Fruit fly (Drosophila melanogaster) whole organism, embryonic: ENCODE data around the gene dhd.

ENCODE experiments used
- Antp ChIP-seq: fragments of 200-800 bp; sonication (Bioruptor generic); optimal IDR thresholded peaks from 3 replicates; lab custom pipeline; 2016; ENCODE audit warnings: missing biosample characterization, missing genetic modification characterization
- CG10462 ChIP-seq: fragments of 200-800 bp; sonication (Bioruptor generic); optimal IDR thresholded peaks from 2 replicates; lab custom pipeline; 2016; ENCODE audit warnings: missing biosample characterization, missing genetic modification characterization
- CG10959 ChIP-seq: fragments of 200-800 bp; sonication (Bioruptor generic); IDR thresholded peaks from 2 replicates; pipeline ENCODE4 v1.3.6; 2022; ENCODE audit warnings: missing biosample characterization, missing genetic modification characterization
- CG11247 ChIP-seq: fragments of 200-800 bp; sonication (Bioruptor generic); IDR thresholded peaks from 2 replicates; pipeline ENCODE4 v1.3.6; 2022; ENCODE audit warnings: missing biosample characterization, missing genetic modification characterization
- CG12155 ChIP-seq: fragments of 200-800 bp; sonication (Bioruptor generic); optimal IDR thresholded peaks from 3 replicates; lab custom pipeline; 2016; ENCODE audit warnings: missing biosample characterization, missing genetic modification characterization
- CG1233 ChIP-seq: fragments of 200-800 bp; sonication (Bioruptor generic); optimal IDR thresholded peaks from 4 replicates; lab custom pipeline; 2018; ENCODE audit warnings: missing biosample characterization, mild to moderate bottlenecking, missing genetic modification characterization
- CG14050 ChIP-seq: fragments of 200-800 bp; sonication (Bioruptor generic); IDR thresholded peaks from 3 replicates; pipeline ENCODE4 v1.3.6; 2022; ENCODE audit warnings: missing biosample characterization, missing genetic modification characterization
- CG14441 ChIP-seq: fragments of 200-800 bp; sonication (Bioruptor generic); IDR thresholded peaks from 2 replicates; pipeline ENCODE4 v1.3.6; 2022; ENCODE audit warnings: missing biosample characterization, missing genetic modification characterization
- CG15269 ChIP-seq: fragments of 200-800 bp; sonication (Bioruptor generic); optimal IDR thresholded peaks from 2 replicates; lab custom pipeline; 2018; ENCODE audit warnings: missing biosample characterization, mild to moderate bottlenecking, missing genetic modification characterization, moderate library complexity
- CG1529 ChIP-seq: fragments of 200-800 bp; sonication (Bioruptor generic); optimal IDR thresholded peaks from 3 replicates; lab custom pipeline; 2018; ENCODE audit warnings: missing biosample characterization, missing genetic modification characterization
- CG15479 ChIP-seq: fragments of 200-800 bp; sonication (Bioruptor generic); optimal IDR thresholded peaks from 3 replicates; lab custom pipeline; 2019; ENCODE audit warnings: missing biosample characterization, mild to moderate bottlenecking, missing genetic modification characterization, moderate library complexity
- CG2712 ChIP-seq: fragments of 200-800 bp; optimal IDR thresholded peaks from 3 replicates; lab custom pipeline; 2019; ENCODE audit warnings: missing biosample characterization, mild to moderate bottlenecking, missing genetic modification characterization, moderate library complexity
- CG34422 ChIP-seq: fragments of 200-800 bp; sonication (Bioruptor generic); IDR thresholded peaks from 3 replicates; pipeline ENCODE4 v1.3.6; 2022; ENCODE audit warnings: missing biosample characterization, missing genetic modification characterization
- CG4404 ChIP-seq: fragments of 200-800 bp; sonication (Bioruptor generic); IDR thresholded peaks from 2 replicates; pipeline ENCODE4 v1.3.6; 2022; ENCODE audit warnings: missing biosample characterization, missing genetic modification characterization
- CG7987 ChIP-seq: fragments of 200-800 bp; sonication (Bioruptor generic); optimal IDR thresholded peaks from 2 replicates; lab custom pipeline; 2018; ENCODE audit warnings: missing biosample characterization, mild to moderate bottlenecking, missing genetic modification characterization, moderate library complexity
- CG9932 ChIP-seq: fragments of 200-800 bp; sonication (Bioruptor generic); IDR thresholded peaks from 2 replicates; pipeline ENCODE4 v1.3.6; 2022; ENCODE audit warnings: missing biosample characterization, missing genetic modification characterization
- Chrac-16 ChIP-seq: fragments of 200-800 bp; sonication (Bioruptor generic); optimal IDR thresholded peaks from 3 replicates; lab custom pipeline; 2016; ENCODE audit warnings: missing biosample characterization, missing genetic modification characterization
- Dbx ChIP-seq: fragments of 200-800 bp; sonication (Bioruptor generic); IDR thresholded peaks from 3 replicates; pipeline ENCODE4 v1.3.6; 2022; ENCODE audit warnings: missing biosample characterization, missing genetic modification characterization
- Gug ChIP-seq: fragments of 200-800 bp; sonication (Bioruptor generic); IDR thresholded peaks from 4 replicates; pipeline ENCODE4 v1.3.6; 2022; ENCODE audit warnings: missing biosample characterization, missing genetic modification characterization
- H15 ChIP-seq: fragments of 200-800 bp; sonication (Bioruptor generic); IDR thresholded peaks from 3 replicates; pipeline ENCODE4 v1.3.6; 2022; ENCODE audit warnings: missing biosample characterization, missing genetic modification characterization
- HLHmδ ChIP-seq: fragments of 200-800 bp; sonication (Bioruptor generic); optimal IDR thresholded peaks from 2 replicates; lab custom pipeline; 2018; ENCODE audit warnings: missing biosample characterization, mild to moderate bottlenecking, missing genetic modification characterization, moderate library complexity
- Hmr ChIP-seq: fragments of 200-800 bp; sonication (Bioruptor generic); optimal IDR thresholded peaks from 3 replicates; lab custom pipeline; 2017; ENCODE audit warnings: mild to moderate bottlenecking, missing biosample characterization, missing genetic modification reagents, missing genetic modification characterization
- Jarid2 ChIP-seq: fragments of 200-800 bp; sonication (Bioruptor generic); optimal IDR thresholded peaks from 3 replicates; lab custom pipeline; 2017; ENCODE audit warnings: mild to moderate bottlenecking, missing biosample characterization, missing genetic modification reagents, missing genetic modification characterization
- PHDP ChIP-seq: fragments of 200-800 bp; sonication (Bioruptor generic); optimal IDR thresholded peaks from 3 replicates; lab custom pipeline; 2018; ENCODE audit warnings: missing biosample characterization, mild to moderate bottlenecking, missing genetic modification characterization, moderate library complexity
- Ssrp ChIP-seq: fragments of 200-800 bp; sonication (Bioruptor generic); optimal IDR thresholded peaks from 2 replicates; lab custom pipeline; 2018; ENCODE audit warnings: missing biosample characterization, mild to moderate bottlenecking, missing genetic modification characterization, moderate library complexity
- Usf ChIP-seq: fragments of 200-800 bp; sonication (Bioruptor generic); optimal IDR thresholded peaks from 2 replicates; lab custom pipeline; 2017; ENCODE audit warnings: missing genotype, missing biosample characterization, missing genetic modification characterization
- ara ChIP-seq: fragments of 200-800 bp; sonication (Bioruptor generic); IDR thresholded peaks from 2 replicates; pipeline ENCODE4 v1.3.6; 2022; ENCODE audit warnings: missing biosample characterization, missing genetic modification characterization
- bigmax ChIP-seq: fragments of 200-800 bp; sonication (Bioruptor generic); optimal IDR thresholded peaks from 2 replicates; lab custom pipeline; 2018; ENCODE audit warnings: missing biosample characterization, mild to moderate bottlenecking, missing genetic modification characterization
- br ChIP-seq: fragments of >200 bp; optimal IDR thresholded peaks from 2 replicates; lab custom pipeline; 2017
- cas ChIP-seq: fragments of 200-800 bp; sonication (Bioruptor generic); IDR thresholded peaks from 2 replicates; pipeline ENCODE4 v1.3.6; 2022; ENCODE audit warnings: missing biosample characterization, missing genetic modification characterization
- cg ChIP-seq: fragments of 200-800 bp; sonication (Bioruptor generic); optimal IDR thresholded peaks from 3 replicates; lab custom pipeline; 2019; ENCODE audit warnings: missing biosample characterization, mild to moderate bottlenecking, missing genetic modification characterization, moderate library complexity
- chm ChIP-seq: fragments of 200-800 bp; sonication (Bioruptor generic); IDR thresholded peaks from 2 replicates; pipeline ENCODE4 v1.3.6; 2022; ENCODE audit warnings: missing biosample characterization, missing genetic modification characterization
- ci ChIP-seq: fragments of 200-800 bp; sonication (Bioruptor generic); IDR thresholded peaks from 3 replicates; pipeline ENCODE4 v1.3.6; 2022; ENCODE audit warnings: missing biosample characterization, missing genetic modification characterization
- dmrt99B ChIP-seq: fragments of 200-800 bp; sonication (Bioruptor generic); optimal IDR thresholded peaks from 2 replicates; lab custom pipeline; 2018; ENCODE audit warnings: missing biosample characterization, mild to moderate bottlenecking, missing genetic modification characterization, moderate library complexity
- ems ChIP-seq: fragments of 200-800 bp; sonication (Bioruptor generic); optimal IDR thresholded peaks from 3 replicates; lab custom pipeline; 2016; ENCODE audit warnings: missing biosample characterization, missing genetic modification characterization
- gce ChIP-seq: fragments of 200-800 bp; sonication (Bioruptor generic); IDR thresholded peaks from 3 replicates; pipeline ENCODE4 v1.3.6; 2022; ENCODE audit warnings: missing biosample characterization, missing genetic modification characterization
- gcm ChIP-seq: fragments of 200-800 bp; sonication (Bioruptor generic); optimal IDR thresholded peaks from 2 replicates; lab custom pipeline; 2019; ENCODE audit warnings: missing biosample characterization, mild to moderate bottlenecking, missing genetic modification characterization, moderate library complexity
- gem ChIP-seq: fragments of 200-800 bp; sonication (Bioruptor generic); optimal IDR thresholded peaks from 2 replicates; lab custom pipeline; 2019; ENCODE audit warnings: missing biosample characterization, mild to moderate bottlenecking, missing genetic modification characterization, moderate library complexity
- grn ChIP-seq: fragments of 200-800 bp; sonication (Bioruptor generic); optimal IDR thresholded peaks from 3 replicates; lab custom pipeline; 2017; ENCODE audit warnings: missing biosample characterization, missing genetic modification characterization
- kah ChIP-seq: fragments of 200-800 bp; sonication (Bioruptor generic); optimal IDR thresholded peaks from 2 replicates; lab custom pipeline; 2018; ENCODE audit warnings: missing biosample characterization, mild to moderate bottlenecking, missing genetic modification characterization
- lab ChIP-seq: fragments of 200-800 bp; sonication (Bioruptor generic); optimal IDR thresholded peaks from 3 replicates; lab custom pipeline; 2017; ENCODE audit warnings: missing biosample characterization, missing genetic modification characterization, mild to moderate bottlenecking, moderate library complexity, missing genetic modification reagents
- maf-S ChIP-seq: fragments of 200-800 bp; sonication (Bioruptor generic); optimal IDR thresholded peaks from 2 replicates; lab custom pipeline; 2016; ENCODE audit warnings: missing biosample characterization, missing genetic modification characterization
- nom ChIP-seq: fragments of 200-800 bp; sonication (Bioruptor generic); optimal IDR thresholded peaks from 2 replicates; lab custom pipeline; 2017; ENCODE audit warnings: missing biosample characterization, missing genetic modification characterization, mild to moderate bottlenecking, moderate library complexity, missing genetic modification reagents
- onecut ChIP-seq: fragments of 200-800 bp; sonication (Bioruptor generic); IDR thresholded peaks from 2 replicates; pipeline ENCODE4 v1.3.6; 2022; ENCODE audit warnings: missing biosample characterization, missing genetic modification characterization
- pb ChIP-seq: fragments of 200-800 bp; sonication (Bioruptor generic); optimal IDR thresholded peaks from 3 replicates; lab custom pipeline; 2016; ENCODE audit warnings: missing biosample characterization, missing genetic modification characterization
- shn ChIP-seq: fragments of 200-800 bp; sonication (Bioruptor generic); optimal IDR thresholded peaks from 3 replicates; lab custom pipeline; 2016; ENCODE audit warnings: missing biosample characterization, missing genetic modification characterization
- ssp ChIP-seq: fragments of 200-800 bp; sonication (Bioruptor generic); IDR thresholded peaks from 2 replicates; pipeline ENCODE4 v1.3.6; 2022; ENCODE audit warnings: missing biosample characterization, missing genetic modification characterization
- tgo ChIP-seq: fragments of 200-800 bp; sonication (Bioruptor generic); IDR thresholded peaks from 3 replicates; pipeline ENCODE4 v1.3.6; 2022; ENCODE audit warnings: missing biosample characterization, missing genetic modification characterization
- tup ChIP-seq: fragments of 200-800 bp; sonication (Bioruptor generic); optimal IDR thresholded peaks from 2 replicates; lab custom pipeline; 2016; ENCODE audit warnings: missing biosample characterization, mild to moderate bottlenecking, missing genetic modification characterization, moderate library complexity
- tx ChIP-seq: fragments of 200-800 bp; sonication (Bioruptor generic); optimal IDR thresholded peaks from 2 replicates; lab custom pipeline; 2016; ENCODE audit warnings: missing biosample characterization, missing genetic modification characterization

dhd gene

DNA sequence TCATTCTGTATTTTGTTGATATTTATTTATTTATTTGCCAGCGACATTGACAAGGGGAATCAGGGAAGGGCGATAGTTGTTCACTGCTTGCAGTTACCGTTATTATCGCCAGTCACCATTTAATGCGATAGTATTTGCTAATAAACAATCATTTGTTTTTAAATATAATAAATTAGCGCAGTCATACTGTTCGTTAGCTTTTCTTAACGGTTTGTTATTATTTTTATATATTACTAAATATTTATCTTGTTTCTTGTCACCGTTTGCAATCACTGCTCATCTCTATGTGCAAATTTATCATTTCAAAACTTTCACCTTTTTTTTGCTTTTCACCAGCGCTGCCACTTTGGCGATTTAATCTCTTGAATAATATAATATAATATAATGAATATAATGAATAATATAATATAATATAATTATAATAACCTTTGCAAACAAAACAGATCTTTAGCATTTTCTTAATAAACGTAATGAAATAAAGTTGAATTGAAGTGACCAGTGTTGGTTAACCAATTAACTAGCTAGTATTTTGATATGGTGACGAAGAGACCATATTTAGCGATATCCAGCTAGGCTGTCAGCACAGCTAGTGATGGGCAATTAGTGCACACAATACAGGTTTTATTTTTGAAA is 17.4 kb downstream of the dhd start, which contains the start of the genes CG3309 and XRCC1 (continued):
- TF ChIP-seq CG11247 (GFP tag; lab: Robert Waterston, UW), result 0 out of 2 replicates have a peak, but pooled peaks have one; percentile 7
- no peak for TF ChIP-seq Jarid2 (GFP tag; lab: Kevin White, UChicago)
- no peak for TF ChIP-seq tx (GFP tag; lab: Kevin White, UChicago)
- TF ChIP-seq shn (GFP tag; lab: Kevin White, UChicago), result no peak
- TF ChIP-seq CG14441 (GFP tag; lab: Robert Waterston, UW), result peak; percentile 35; the same call in 1 of the 2 replicates
- no peak for TF ChIP-seq CG7987 (GFP tag; lab: Kevin White, UChicago)
- TF ChIP-seq PHDP (tag; lab: Kevin White, UChicago), result peak; percentile 39
- TF ChIP-seq ara, result peak; percentile 55; the same call in 1 of the 2 replicates
- TF ChIP-seq CG14050 (GFP tag; lab: Robert Waterston, UW), result peak; percentile 13; the same call in 1 of the 3 replicates
- peak; percentile 64; the same call in 2 of the 3 replicates for TF ChIP-seq Dbx
- no peak for TF ChIP-seq kah (GFP tag; lab: Kevin White, UChicago)
- no peak for TF ChIP-seq Usf (GFP tag; lab: Kevin White, UChicago)
- no peak for TF ChIP-seq CG10959 (GFP tag; lab: Robert Waterston, UW)
- TF ChIP-seq Gug, result peak; percentile 59; the same call in 2 of the 4 replicates
- no peak for TF ChIP-seq CG15479
- TF ChIP-seq CG2712 (tag; lab: Kevin White, UChicago), result peak; percentile 71
- peak; percentile 58 for TF ChIP-seq tgo (GFP tag; lab: Robert Waterston, UW)
- no peak for TF ChIP-seq lab (GFP tag; lab: Kevin White, UChicago)
- TF ChIP-seq ssp (GFP tag; lab: Robert Waterston, UW), result peak; percentile 48; the same call in 1 of the 2 replicates
- peak; percentile 65 for TF ChIP-seq CG9932
- peak; percentile 50 for TF ChIP-seq CG15269 (tag; lab: Kevin White, UChicago)
- peak; percentile 54; the same call in 1 of the 3 replicates for TF ChIP-seq H15 (GFP tag; lab: Robert Waterston, UW)
- peak; percentile 24 for TF ChIP-seq CG10462 (GFP tag; lab: Kevin White, UChicago)
- TF ChIP-seq CG12155 (GFP tag; lab: Kevin White, UChicago), result no peak
- TF ChIP-seq bigmax (GFP tag; lab: Kevin White, UChicago), result no peak
- no peak for TF ChIP-seq cas
- no peak for TF ChIP-seq grn (GFP tag; lab: Kevin White, UChicago)
- TF ChIP-seq onecut (GFP tag; lab: Robert Waterston, UW), result no peak
- peak; percentile 57; the same call in 2 of the 3 replicates for TF ChIP-seq ci (GFP tag; lab: Robert Waterston, UW)
- TF ChIP-seq ems (GFP tag; lab: Kevin White, UChicago), result no peak
- TF ChIP-seq dmrt99B (tag; lab: Kevin White, UChicago), result no peak
- TF ChIP-seq maf-S (GFP tag; lab: Kevin White, UChicago), result no peak
- TF ChIP-seq CG34422 (GFP tag; lab: Robert Waterston, UW), result peak; percentile 78; the same call in 2 of the 3 replicates
- TF ChIP-seq chm (GFP tag; lab: Robert Waterston, UW), result no peak
- TF ChIP-seq CG1233 (GFP tag; lab: Kevin White, UChicago), result peak; percentile 2
- TF ChIP-seq HLHmδ, result no peak
- peak; percentile 72 for TF ChIP-seq gem (tag; lab: Kevin White, UChicago)
- TF ChIP-seq gcm (GFP tag; lab: Kevin White, UChicago), result peak; percentile 7
- TF ChIP-seq Hmr, result peak; percentile 53
- TF ChIP-seq nom (GFP tag; lab: Kevin White, UChicago), result no peak
- TF ChIP-seq Antp (GFP tag; lab: Kevin White, UChicago), result no peak
- TF ChIP-seq CG1529 (GFP tag; lab: Kevin White, UChicago), result no peak
- TF ChIP-seq gce (GFP tag; lab: Robert Waterston, UW), result no peak
- peak; percentile 51 for TF ChIP-seq Ssrp (tag; lab: Kevin White, UChicago)
- no peak for TF ChIP-seq cg (GFP tag; lab: Kevin White, UChicago)
- TF ChIP-seq tup (GFP tag; lab: Kevin White, UChicago), result no peak
- TF ChIP-seq pb (GFP tag; lab: Kevin White, UChicago), result no peak
- no peak for TF ChIP-seq br
- TF ChIP-seq Chrac-16 (GFP tag; lab: Kevin White, UChicago), result peak; percentile 13
- TF ChIP-seq CG4404 (GFP tag; lab: Robert Waterston, UW), result peak; percentile 45; the same call in 1 of the 2 replicates
